Worm (Caenorhabditis elegans) whole organism, L4 larva: ENCODE measurements around the gene frk-1.

Experiments
- F10B5.3 ChIP-seq: sonication (generic microtip); optimal IDR thresholded peaks from 2 replicates; lab custom pipeline; 2016; ENCODE audit warnings: mild to moderate bottlenecking, missing genetic modification characterization, missing compliant biosample characterization
- F44E2.7 ChIP-seq: fragments of 200-800 bp; sonication (Bioruptor generic); IDR thresholded peaks from 2 replicates; pipeline ENCODE4 v2.1.2; 2022; ENCODE audit warnings: missing genetic modification characterization, missing compliant biosample characterization
- T20F7.1 ChIP-seq: fragments of 200-800 bp; sonication (Bioruptor generic); optimal IDR thresholded peaks from 2 replicates; lab custom pipeline; 2018; ENCODE audit warnings: mild to moderate bottlenecking, missing genetic modification characterization, missing compliant biosample characterization
- T26A8.4 ChIP-seq: fragments of 200-800 bp; sonication (Bioruptor generic); IDR thresholded peaks from 2 replicates; pipeline ENCODE4 v1.3.6; 2022; ENCODE audit warnings: missing genetic modification characterization, missing compliant biosample characterization
- ZK546.5 ChIP-seq, 2 experiments: sonication (generic microtip); optimal IDR thresholded peaks; 2 replicates each; lab custom pipeline; 2017; ENCODE audit warnings: missing biosample characterization in 2 of 2, missing genetic modification characterization in 2 of 2
- aha-1 ChIP-seq: fragments of 150-350 bp; peaks from one replicate; lab custom pipeline; 2014; ENCODE audit warnings: missing biosample characterization, missing genetic modification characterization
- ceh-32 ChIP-seq: sonication (generic microtip); optimal IDR thresholded peaks from 2 replicates; lab custom pipeline; 2016; ENCODE audit warnings: mild to moderate bottlenecking, missing genetic modification characterization, missing compliant biosample characterization; ENCODE audit not compliant: poor library complexity
- ctbp-1 ChIP-seq: fragments of 200-800 bp; sonication (Bioruptor generic); IDR thresholded peaks from 2 replicates; pipeline ENCODE4 v1.3.6; 2022; ENCODE audit warnings: missing genetic modification reagents, missing genetic modification characterization, missing compliant biosample characterization
- daf-16 ChIP-seq, 3 experiments: sonication (generic microtip); optimal IDR thresholded peaks; 2 replicates each; lab custom pipeline; 2016 to 2017; ENCODE audit warnings: missing genetic modification characterization in 3 of 3, missing genetic modification reagents in 3 of 3, mild to moderate bottlenecking in 2 of 3, missing compliant biosample characterization in 2 of 3, missing biosample characterization in 1 of 3, moderate library complexity in 1 of 3
- daf-19 ChIP-seq: fragments of 200-800 bp; sonication (Bioruptor generic); conservative IDR thresholded peaks from 2 replicates; pipeline ENCODE4 v1.3.6; 2022; ENCODE audit warnings: missing genetic modification characterization, missing compliant biosample characterization
- dmd-6 ChIP-seq: fragments of 200-800 bp; sonication (Bioruptor generic); IDR thresholded peaks from 2 replicates; pipeline ENCODE4 v1.3.6; 2022; ENCODE audit warnings: missing genetic modification reagents, missing genetic modification characterization, missing compliant biosample characterization
- dve-1 ChIP-seq: sonication (generic microtip); optimal IDR thresholded peaks from 2 replicates; lab custom pipeline; 2017; ENCODE audit warnings: antibody characterized with exemption, mild to moderate bottlenecking, missing genetic modification characterization, missing compliant biosample characterization; ENCODE audit not compliant: insufficient read depth
- hif-1 ChIP-seq, 2 experiments: sonication (generic microtip); optimal IDR thresholded peaks; 2 replicates each; lab custom pipeline; 2016 to 2017; ENCODE audit warnings: missing compliant biosample characterization in 2 of 2, missing genetic modification characterization in 2 of 2, missing genetic modification reagents in 2 of 2, missing genotype in 2 of 2, mild to moderate bottlenecking in 1 of 2
- hlh-11 ChIP-seq: fragments of 200-800 bp; sonication (Bioruptor generic); optimal IDR thresholded peaks from 2 replicates; lab custom pipeline; 2018; ENCODE audit warnings: mild to moderate bottlenecking, missing genetic modification characterization, missing compliant biosample characterization
- hlh-30 ChIP-seq: sonication (generic microtip); optimal IDR thresholded peaks from 2 replicates; lab custom pipeline; 2017; ENCODE audit warnings: antibody characterized with exemption, mild to moderate bottlenecking, missing genetic modification characterization, missing compliant biosample characterization; ENCODE audit not compliant: insufficient read depth
- lin-1 ChIP-seq: fragments of 200-800 bp; sonication (Bioruptor generic); IDR thresholded peaks from 2 replicates; pipeline ENCODE4 v1.3.6; 2022; ENCODE audit warnings: missing genetic modification reagents, missing genetic modification characterization, missing compliant biosample characterization
- lin-15B ChIP-seq: fragments of 150-350 bp; sonication (generic microtip); optimal IDR thresholded peaks from 3 replicates; lab custom pipeline; 2014; ENCODE audit warnings: missing biosample characterization, missing genetic modification characterization
- lin-38 ChIP-seq: fragments of 200-800 bp; sonication (Bioruptor generic); IDR thresholded peaks from 2 replicates; pipeline ENCODE4 v1.3.6; 2022; ENCODE audit warnings: missing genetic modification reagents, missing genetic modification characterization, missing compliant biosample characterization
- lsy-2 ChIP-seq, 2 experiments: fragments of 150-350 bp in 1 of 2; sonication (generic microtip) in 1 of 2; optimal IDR thresholded peaks; 2 replicates each; lab custom pipeline; 2014 to 2017; ENCODE audit warnings: missing biosample characterization in 2 of 2, missing genetic modification characterization in 2 of 2
- mdl-1 ChIP-seq, 2 experiments: fragments of 150-350 bp in 1 of 2; sonication (generic microtip) in 1 of 2; optimal IDR thresholded peaks; 2 replicates each; lab custom pipeline; 2014 to 2017; ENCODE audit warnings: missing biosample characterization in 2 of 2, missing genetic modification characterization in 2 of 2
- mxl-2 ChIP-seq: fragments of 200-800 bp; sonication (Bioruptor generic); conservative IDR thresholded peaks from 2 replicates; pipeline ENCODE4 v1.3.6; 2022; ENCODE audit warnings: missing genetic modification reagents, missing genetic modification characterization, missing compliant biosample characterization
- mxl-3 ChIP-seq: fragments of 200-800 bp; sonication (Bioruptor generic); optimal IDR thresholded peaks from 2 replicates; lab custom pipeline; 2018; ENCODE audit warnings: mild to moderate bottlenecking, missing genetic modification characterization, missing compliant biosample characterization
- nhr-102 ChIP-seq: sonication (generic microtip); optimal IDR thresholded peaks from 2 replicates; lab custom pipeline; 2016; ENCODE audit warnings: mild to moderate bottlenecking, missing genetic modification characterization, moderate library complexity, missing compliant biosample characterization
- nhr-237 ChIP-seq: sonication (generic microtip); optimal IDR thresholded peaks from 2 replicates; lab custom pipeline; 2017; ENCODE audit warnings: missing biosample characterization, missing genetic modification characterization
- nhr-28 ChIP-seq: fragments of 150-350 bp; optimal IDR thresholded peaks from 2 replicates; lab custom pipeline; 2014; ENCODE audit warnings: missing biosample characterization, missing genetic modification characterization
- nhr-48 ChIP-seq: sonication (generic microtip); optimal IDR thresholded peaks from 2 replicates; lab custom pipeline; 2016; ENCODE audit warnings: mild to moderate bottlenecking, missing genetic modification characterization, missing compliant biosample characterization
- nhr-77 ChIP-seq: fragments of 150-350 bp; optimal IDR thresholded peaks from 2 replicates; lab custom pipeline; 2014; ENCODE audit warnings: missing biosample characterization, missing genetic modification characterization
- pha-4 ChIP-seq, 2 experiments: fragments of 150-350 bp in 1 of 2; fragments of 200-800 bp in 1 of 2; sonication (Bioruptor generic) in 1 of 2; IDR thresholded peaks in 1 of 2; optimal IDR thresholded peaks in 1 of 2; 2 replicates each; pipeline versions ENCODE4 v1.3.6 to Lab custom; 2014 to 2022; ENCODE audit warnings: missing genetic modification characterization in 2 of 2, missing genetic modification reagents in 2 of 2, missing biosample characterization in 1 of 2, missing compliant biosample characterization in 1 of 2
- php-3 ChIP-seq: fragments of 200-800 bp; sonication (Bioruptor generic); IDR thresholded peaks from 2 replicates; pipeline ENCODE4 v1.3.6; 2022; ENCODE audit warnings: missing genetic modification reagents, missing genetic modification characterization, missing compliant biosample characterization
- pqm-1 ChIP-seq: sonication (generic microtip); optimal IDR thresholded peaks from 2 replicates; lab custom pipeline; 2017; ENCODE audit warnings: missing biosample characterization, missing genetic modification characterization
- saeg-2 ChIP-seq: fragments of 200-800 bp; sonication (Bioruptor generic); IDR thresholded peaks from 2 replicates; pipeline ENCODE4 v1.3.6; 2022; ENCODE audit warnings: missing genetic modification reagents, missing genetic modification characterization, missing compliant biosample characterization
- sdz-12 ChIP-seq: fragments of 200-800 bp; sonication (Bioruptor generic); optimal IDR thresholded peaks from 2 replicates; lab custom pipeline; 2018; ENCODE audit warnings: mild to moderate bottlenecking, missing genetic modification characterization, missing compliant biosample characterization
- set-16 ChIP-seq: fragments of 200-800 bp; sonication (Bioruptor generic); IDR thresholded peaks from 2 replicates; pipeline ENCODE4 v1.3.6; 2022; ENCODE audit warnings: missing genetic modification reagents, missing genetic modification characterization, missing compliant biosample characterization
- spr-1 ChIP-seq: sonication (generic microtip); optimal IDR thresholded peaks from 2 replicates; lab custom pipeline; 2016; ENCODE audit warnings: mild to moderate bottlenecking, missing genetic modification characterization, missing compliant biosample characterization
- tag-97 ChIP-seq: fragments of 200-800 bp; sonication (Bioruptor generic); IDR thresholded peaks from 2 replicates; pipeline ENCODE4 v1.3.6; 2022; ENCODE audit warnings: missing genetic modification characterization, missing compliant biosample characterization
- tra-1 ChIP-seq: fragments of 200-800 bp; sonication (Bioruptor generic); IDR thresholded peaks from 2 replicates; pipeline ENCODE4 v1.3.6; 2022; ENCODE audit warnings: missing genetic modification reagents, missing genetic modification characterization, missing compliant biosample characterization
- unc-130 ChIP-seq: sonication (generic microtip); optimal IDR thresholded peaks from 2 replicates; lab custom pipeline; 2016; ENCODE audit warnings: missing genetic modification reagents, missing genetic modification characterization, missing compliant biosample characterization
- unc-62 ChIP-seq, 3 experiments: fragments of 150-350 bp in 1 of 3; sonication (generic microtip); optimal IDR thresholded peaks in 2 of 3; peaks in 1 of 3; 1 replicate in 1 of 3; 2 replicates in 2 of 3; lab custom pipeline; 2014 to 2017; ENCODE audit warnings: missing biosample characterization in 3 of 3, missing genetic modification characterization in 3 of 3, missing genetic modification reagents in 3 of 3, missing genotype in 1 of 3
- zag-1 ChIP-seq: fragments of 150-350 bp; optimal IDR thresholded peaks from 2 replicates; lab custom pipeline; 2014; ENCODE audit warnings: missing biosample characterization, missing genetic modification characterization
- zip-2 ChIP-seq: fragments of 150-350 bp; optimal IDR thresholded peaks from 2 replicates; lab custom pipeline; 2014; ENCODE audit warnings: missing biosample characterization, missing genetic modification characterization

frk-1 gene

ce11 chrIV:10059175-10059574 is 16.2 kb downstream of the frk-1 start:
- TF ChIP-seq saeg-2 (GFP tag; lab: Robert Waterston, UW) (0 out of 2 replicates have a peak, but pooled peaks have one; percentile 19), pqm-1 (tag; lab: Kevin White, UChicago) (peak; percentile 91), lin-1 (0 out of 2 replicates have a peak, but pooled peaks have one; percentile 11), aha-1 (peak; percentile 87), mxl-2 (GFP tag; lab: Robert Waterston, UW) (0 out of 2 replicates have a peak, but pooled peaks have one; percentile 22), T20F7.1 (GFP tag; lab: Kevin White, UChicago) (peak; percentile 21), tra-1 (peak; percentile 63; the same call in 1 of the 2 replicates), dmd-6 (peak; percentile 90), daf-16 (GFP tag; optimal IDR thresholded peaks at IDR 0.05; lab: Kevin White, UChicago) (peak in 1 of 2 experiments; percentile 38), daf-16 (tag; optimal IDR thresholded peaks at IDR 0.05; lab: Kevin White, UChicago) (peak; percentile 88), php-3 (peak; percentile 65; the same call in 1 of the 2 replicates), ZK546.5 (tag; optimal IDR thresholded peaks at IDR 0.05; lab: Kevin White, UChicago) (no peak), hif-1 (tag; optimal IDR thresholded peaks at IDR 0.05; lab: Kevin White, UChicago) (no peak), nhr-102 (tag; lab: Kevin White, UChicago) (peak; percentile 31), tag-97 (GFP tag; lab: Robert Waterston, UW) (no peak), zip-2 (tag; lab: Kevin White, UChicago) (no peak), mdl-1 (tag; optimal IDR thresholded peaks at IDR 0.05; lab: Kevin White, UChicago) (peak in 1 of 2 experiments; percentile 47), nhr-77 (peak; percentile 41), nhr-48 (tag; lab: Kevin White, UChicago) (peak; percentile 43), dve-1 (peak; percentile 93), pha-4 (GFP tag; IDR thresholded peaks at IDR 0.05; lab: Robert Waterston, UW) (0 out of 2 replicates have a peak, but pooled peaks have one; percentile 16), pha-4 (tag; optimal IDR thresholded peaks at IDR 0.05; lab: Kevin White, UChicago) (no peak), lsy-2 (tag; optimal IDR thresholded peaks at IDR 0.05; lab: Kevin White, UChicago) (peak in 1 of 2 experiments; percentile 1), hlh-11 (peak; percentile 80), F44E2.7 (GFP tag; lab: Robert Waterston, UW) (no peak), sdz-12 (no peak), daf-19 (no peak), nhr-28 (tag; lab: Kevin White, UChicago) (peak; percentile 57), hlh-30 (tag; lab: Kevin White, UChicago) (peak; percentile 44), lin-38 (GFP tag; lab: Robert Waterston, UW) (peak; percentile 19; the same call in 1 of the 2 replicates)

- TF ChIP-seq F10B5.3 (tag; lab: Kevin White, UChicago) (no peak), unc-62 (GFP tag; optimal IDR thresholded peaks at IDR 0.05 in 1 of 2; lab: Kevin White, UChicago) (no peak), unc-62 (tag; optimal IDR thresholded peaks at IDR 0.05; lab: Kevin White, UChicago) (no peak), spr-1 (tag; lab: Kevin White, UChicago) (no peak), set-16 (GFP tag; lab: Robert Waterston, UW) (no peak), tag-97 (GFP tag; lab: Robert Waterston, UW) (no peak), dmd-6 (peak; percentile 34), pqm-1 (tag; lab: Kevin White, UChicago) (peak; percentile 2), aha-1 (peak; percentile 59), unc-130 (GFP tag; lab: Kevin White, UChicago) (no peak), ZK546.5 (tag; optimal IDR thresholded peaks at IDR 0.05; lab: Kevin White, UChicago) (no peak), saeg-2 (GFP tag; lab: Robert Waterston, UW) (no peak), daf-16 (GFP tag; optimal IDR thresholded peaks at IDR 0.05; lab: Kevin White, UChicago) (no peak), daf-16 (tag; optimal IDR thresholded peaks at IDR 0.05; lab: Kevin White, UChicago) (peak; percentile 50), zip-2 (tag; lab: Kevin White, UChicago) (no peak), lin-15B (tag; lab: Kevin White, UChicago) (no peak), T26A8.4 (GFP tag; lab: Robert Waterston, UW) (no peak), ceh-32 (tag; lab: Kevin White, UChicago) (no peak), nhr-237 (no peak), mxl-3 (no peak), lin-38 (GFP tag; lab: Robert Waterston, UW) (no peak), ctbp-1 (GFP tag; lab: Robert Waterston, UW) (no peak), zag-1 (tag; lab: Kevin White, UChicago) (no peak)
- TF ChIP-seq, all 104 proteins: peak for 4
Measured at ce11 chrIV:10060795-10061194, 17.8 kb downstream of the frk-1 start.
